Worm (Caenorhabditis elegans) whole organism, L3 larva: Measurements from ENCODE around the gene F21A3.4.

Experiments used
- R02D3.7 ChIP-seq: fragments of 150-350 bp; optimal IDR thresholded peaks from 2 replicates; lab custom pipeline; 2014; ENCODE audit warnings: missing biosample characterization, missing genetic modification characterization
- ZK546.5 ChIP-seq: sonication (generic microtip); optimal IDR thresholded peaks from 2 replicates; lab custom pipeline; 2017; ENCODE audit warnings: missing biosample characterization, missing genetic modification characterization
- aly-2 ChIP-seq: fragments of 150-350 bp; optimal IDR thresholded peaks from 2 replicates; lab custom pipeline; 2014; ENCODE audit warnings: missing biosample characterization, missing genetic modification characterization
- ama-1 ChIP-seq: fragments of 150-350 bp; optimal IDR thresholded peaks from 2 replicates; lab custom pipeline; 2018
- ceh-28 ChIP-seq: fragments of 150-350 bp; optimal IDR thresholded peaks from 2 replicates; lab custom pipeline; 2014; ENCODE audit warnings: missing biosample characterization, missing genetic modification reagents, missing genetic modification characterization
- ceh-82 ChIP-seq: fragments of 150-350 bp; optimal IDR thresholded peaks from 2 replicates; lab custom pipeline; 2014; ENCODE audit warnings: missing biosample characterization, missing genetic modification characterization
- ceh-9 ChIP-seq: sonication (generic microtip); optimal IDR thresholded peaks from 2 replicates; lab custom pipeline; 2018; ENCODE audit warnings: missing biosample characterization, missing genetic modification characterization
- egl-5 ChIP-seq: fragments of 150-350 bp; optimal IDR thresholded peaks from 2 replicates; lab custom pipeline; 2017; ENCODE audit warnings: missing biosample characterization, missing genetic modification reagents, missing genetic modification characterization, inconsistent platforms
- elt-1 ChIP-seq: fragments of 150-350 bp; optimal IDR thresholded peaks from 2 replicates; lab custom pipeline; 2014; ENCODE audit warnings: missing biosample characterization, missing genetic modification characterization
- elt-2 ChIP-seq: sonication (generic microtip); optimal IDR thresholded peaks from 2 replicates; lab custom pipeline; 2016; ENCODE audit warnings: missing genetic modification reagents, mild to moderate bottlenecking, missing genetic modification characterization, missing compliant biosample characterization
- fkh-2 ChIP-seq: fragments of 150-350 bp; optimal IDR thresholded peaks from 2 replicates; lab custom pipeline; 2014; ENCODE audit warnings: missing biosample characterization, missing genetic modification reagents, missing genetic modification characterization
- hmg-11 ChIP-seq: sonication (generic microtip); optimal IDR thresholded peaks from 2 replicates; lab custom pipeline; 2016; ENCODE audit warnings: missing genetic modification characterization, missing compliant biosample characterization
- jun-1 ChIP-seq: fragments of 150-350 bp; optimal IDR thresholded peaks from 2 replicates; lab custom pipeline; 2014; ENCODE audit warnings: missing biosample characterization, missing genetic modification reagents, missing genetic modification characterization
- lin-15B ChIP-seq: fragments of 150-350 bp; optimal IDR thresholded peaks from 2 replicates; lab custom pipeline; 2014; ENCODE audit warnings: missing biosample characterization, missing genetic modification characterization
- lin-39 ChIP-seq: fragments of 150-350 bp; optimal IDR thresholded peaks from 2 replicates; lab custom pipeline; 2018; ENCODE audit warnings: missing biosample characterization, missing genetic modification reagents, missing genetic modification characterization
- lsy-12 ChIP-seq: sonication (generic microtip); optimal IDR thresholded peaks from 2 replicates; lab custom pipeline; 2016; ENCODE audit warnings: mild to moderate bottlenecking, missing genetic modification characterization, missing compliant biosample characterization
- mdl-1 ChIP-seq: fragments of 150-350 bp; optimal IDR thresholded peaks from 2 replicates; lab custom pipeline; 2014; ENCODE audit warnings: missing biosample characterization, missing genetic modification characterization
- nfya-1 ChIP-seq: sonication (generic microtip); optimal IDR thresholded peaks from 2 replicates; lab custom pipeline; 2017; ENCODE audit warnings: missing genetic modification characterization, mild to moderate bottlenecking, missing compliant biosample characterization, antibody characterized with exemption, moderate library complexity; ENCODE audit not compliant: insufficient read depth
- nhr-11 ChIP-seq: fragments of 150-350 bp; optimal IDR thresholded peaks from 2 replicates; lab custom pipeline; 2014; ENCODE audit warnings: missing biosample characterization, missing genetic modification characterization
- nhr-12 ChIP-seq: fragments of 150-350 bp; optimal IDR thresholded peaks from 2 replicates; lab custom pipeline; 2014; ENCODE audit warnings: missing biosample characterization, missing genetic modification characterization
- nhr-23 ChIP-seq: fragments of 150-350 bp; optimal IDR thresholded peaks from 2 replicates; lab custom pipeline; 2014; ENCODE audit warnings: missing biosample characterization, missing genetic modification reagents, missing genetic modification characterization
- nhr-237 ChIP-seq: fragments of 150-350 bp; optimal IDR thresholded peaks from 2 replicates; lab custom pipeline; 2014; ENCODE audit warnings: missing biosample characterization, missing genetic modification characterization
- nhr-28 ChIP-seq: fragments of 150-350 bp; optimal IDR thresholded peaks from 2 replicates; lab custom pipeline; 2014; ENCODE audit warnings: missing biosample characterization, missing genetic modification characterization
- nhr-43 ChIP-seq: sonication (generic microtip); optimal IDR thresholded peaks from 2 replicates; lab custom pipeline; 2016; ENCODE audit warnings: mild to moderate bottlenecking, missing genetic modification characterization, missing compliant biosample characterization; ENCODE audit not compliant: poor library complexity, severe bottlenecking
- nhr-76 ChIP-seq: fragments of 150-350 bp; sonication (generic microtip); optimal IDR thresholded peaks from 5 replicates; lab custom pipeline; 2014; ENCODE audit warnings: missing biosample characterization, missing genetic modification characterization
- nhr-77 ChIP-seq: fragments of 150-350 bp; optimal IDR thresholded peaks from 2 replicates; lab custom pipeline; 2014; ENCODE audit warnings: missing biosample characterization, missing genetic modification characterization
- pha-4 ChIP-seq: fragments of 150-350 bp; optimal IDR thresholded peaks from 2 replicates; lab custom pipeline; 2014; ENCODE audit warnings: missing biosample characterization, missing genetic modification reagents, missing genetic modification characterization
- pqm-1 ChIP-seq: fragments of 150-350 bp; optimal IDR thresholded peaks from 2 replicates; lab custom pipeline; 2017; ENCODE audit warnings: missing biosample characterization, missing genetic modification characterization, inconsistent platforms
- skn-1 ChIP-seq: fragments of 150-350 bp; optimal IDR thresholded peaks from 2 replicates; lab custom pipeline; 2014; ENCODE audit warnings: missing biosample characterization, missing genetic modification characterization
- tbx-2 ChIP-seq: sonication (generic microtip); optimal IDR thresholded peaks from 2 replicates; lab custom pipeline; 2016; ENCODE audit warnings: mild to moderate bottlenecking, missing genetic modification characterization, missing compliant biosample characterization
- unc-39 ChIP-seq: sonication (generic microtip); optimal IDR thresholded peaks from 4 replicates; lab custom pipeline; 2017; ENCODE audit warnings: missing biosample characterization, missing genetic modification characterization
- unc-62 ChIP-seq: fragments of 150-350 bp; sonication (generic microtip); optimal IDR thresholded peaks from 4 replicates; lab custom pipeline; 2014; ENCODE audit warnings: missing biosample characterization, missing genetic modification reagents, missing genetic modification characterization
- zag-1 ChIP-seq: fragments of 150-350 bp; optimal IDR thresholded peaks from 2 replicates; lab custom pipeline; 2014; ENCODE audit warnings: missing biosample characterization, missing genetic modification characterization
- ztf-4 ChIP-seq: fragments of 150-350 bp; optimal IDR thresholded peaks from 2 replicates; lab custom pipeline; 2014; ENCODE audit warnings: missing biosample characterization, missing genetic modification characterization

The F21A3.4 gene

ce11 chrV:15567344-15567804 is 31.0 kb downstream of the F21A3.4 start, which contains the start of gene acs-2:
acs-2 (plus strand) TSS chrV:15567394.
- no peak for TF ChIP-seq nhr-237
- peak; percentile 96 for TF ChIP-seq ama-1 (lab: Kevin White, UChicago)

DNA sequence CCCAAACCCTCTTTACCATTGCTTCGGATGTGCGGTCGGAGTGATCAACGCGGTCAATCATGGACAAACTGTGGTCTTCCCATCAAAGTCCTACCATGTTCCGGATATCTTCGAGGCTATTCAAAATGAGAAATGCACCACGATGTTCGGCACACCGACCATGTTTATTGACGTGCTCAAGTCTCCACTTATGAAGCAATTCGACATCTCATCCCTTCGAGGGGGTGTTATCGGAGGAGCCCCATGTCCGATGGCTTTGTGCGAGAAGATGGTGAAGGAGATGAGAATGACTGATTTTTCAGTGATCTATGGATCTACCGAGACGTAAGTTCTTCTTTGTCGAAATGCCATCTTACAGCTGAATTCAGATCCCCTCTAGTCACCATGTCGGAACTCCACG is 32.0 kb downstream of the F21A3.4 start:
- TF ChIP-seq jun-1 (tag; lab: Kevin White, UChicago) (no peak), ama-1 (lab: Kevin White, UChicago) (peak; percentile 93), lin-39 (tag; lab: Kevin White, UChicago) (peak; percentile 7), skn-1 (tag; lab: Kevin White, UChicago) (no peak), lsy-12 (tag; lab: Kevin White, UChicago) (no peak), unc-39 (tag; lab: Kevin White, UChicago) (no peak), nfya-1 (tag; lab: Kevin White, UChicago) (no peak), fkh-2 (tag; lab: Kevin White, UChicago) (no peak), pha-4 (tag; lab: Kevin White, UChicago) (no peak), nhr-23 (tag; lab: Kevin White, UChicago) (no peak)

DNA sequence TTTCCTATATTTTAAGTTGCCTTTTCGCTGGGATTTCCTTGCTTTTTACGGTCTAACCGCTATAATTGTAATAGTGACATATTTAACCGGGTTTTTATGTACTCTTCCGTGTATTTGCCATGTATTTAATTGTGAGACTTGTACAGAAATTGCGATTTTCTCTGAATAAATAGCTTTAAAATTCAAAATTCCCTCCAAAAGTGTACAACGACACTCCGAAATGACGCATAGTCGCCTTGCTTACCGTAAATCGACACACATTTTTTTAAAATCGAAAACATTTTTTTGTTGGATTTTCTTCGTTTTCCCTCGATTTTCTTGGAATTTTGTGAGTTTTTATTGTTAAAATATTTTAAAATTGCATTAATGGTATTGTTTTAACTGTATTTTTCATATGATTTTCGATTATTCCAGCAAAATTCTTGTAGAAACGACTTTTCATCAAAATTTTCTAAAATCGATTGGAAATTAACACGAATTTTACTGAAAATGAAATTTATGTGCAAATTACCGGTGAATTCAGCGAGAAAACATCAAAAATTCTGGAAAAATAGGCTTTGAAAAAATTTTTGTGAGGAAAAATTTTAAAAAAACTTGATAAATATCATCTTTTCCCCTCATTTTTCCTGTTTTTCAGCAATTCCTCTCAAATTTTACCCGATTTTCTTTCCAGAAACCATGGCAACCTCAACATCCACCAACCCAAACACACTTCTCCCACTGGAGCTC is 33.4 kb downstream of the F21A3.4 start, which contains the start of gene lsm-5:
lsm-5 (plus strand) TSS at position 679 of the 729 bp plus-strand sequence.
- TF ChIP-seq elt-2 (tag; lab: Kevin White, UChicago) (peak; percentile 27), jun-1 (tag; lab: Kevin White, UChicago) (peak; percentile 8), ama-1 (lab: Kevin White, UChicago) (peak; percentile 92), nhr-76 (tag; lab: Kevin White, UChicago) (no peak), ceh-28 (tag; lab: Kevin White, UChicago) (no peak), lin-15B (tag; lab: Kevin White, UChicago) (peak; percentile 57), egl-5 (peak; percentile 24), hmg-11 (tag; lab: Kevin White, UChicago) (peak; percentile 31), unc-62 (GFP tag; lab: Kevin White, UChicago) (no peak), elt-1 (tag; lab: Kevin White, UChicago) (no peak), lin-39 (tag; lab: Kevin White, UChicago) (peak; percentile 7), pqm-1 (tag; lab: Kevin White, UChicago) (peak; percentile 74), R02D3.7 (tag; lab: Kevin White, UChicago) (peak; percentile 91), aly-2 (tag; lab: Kevin White, UChicago) (no peak), nfya-1 (tag; lab: Kevin White, UChicago) (peak; percentile 74), nhr-28 (tag; lab: Kevin White, UChicago) (no peak), fkh-2 (tag; lab: Kevin White, UChicago) (no peak), zag-1 (tag; lab: Kevin White, UChicago) (no peak), nhr-23 (tag; lab: Kevin White, UChicago) (peak; percentile 60), pha-4 (tag; lab: Kevin White, UChicago) (peak; percentile 81), nhr-237 (no peak), nhr-11 (peak; percentile 16)

DNA sequence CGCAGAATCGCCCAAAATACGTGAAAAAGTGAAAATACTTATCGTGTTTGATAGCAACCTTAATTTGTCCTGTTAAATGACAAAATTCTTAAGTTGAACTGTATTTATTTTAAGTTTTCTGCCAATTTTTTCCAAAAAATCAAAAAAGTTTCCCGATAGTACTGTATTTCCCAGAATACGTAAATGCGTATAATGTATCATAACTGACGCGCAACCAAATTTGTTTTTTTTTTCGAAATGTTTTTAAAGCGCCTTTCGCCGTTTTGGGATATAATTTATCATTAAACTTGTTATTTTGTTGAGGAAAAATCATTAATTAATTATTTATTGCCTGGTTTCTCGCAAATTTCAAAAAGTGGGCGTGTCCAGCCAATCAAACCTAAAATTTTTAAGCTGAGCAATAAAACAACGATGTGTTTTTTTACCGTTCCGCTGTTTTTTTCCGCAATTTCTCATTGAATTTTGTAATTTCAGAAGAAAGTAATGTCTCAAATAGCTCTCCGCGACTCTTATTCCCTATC is 34.6 kb downstream of the F21A3.4 start, which contains the start of gene fbxa-95:
fbxa-95 (plus strand) TSS at position 471 of the 521 bp plus-strand sequence.
- TF ChIP-seq nfya-1 (tag; lab: Kevin White, UChicago) (peak; percentile 9), lsy-12 (tag; lab: Kevin White, UChicago) (no peak)
- TF ChIP-seq, all 47 proteins: peak for 1

- TF ChIP-seq fkh-2 (tag; lab: Kevin White, UChicago) = no peak
- TF ChIP-seq lin-15B (tag; lab: Kevin White, UChicago) = no peak
- peak; percentile 42 for TF ChIP-seq nfya-1 (tag; lab: Kevin White, UChicago)
- no peak for TF ChIP-seq nhr-77 (tag; lab: Kevin White, UChicago)
- no peak for TF ChIP-seq lsy-12 (tag; lab: Kevin White, UChicago)
- no peak for TF ChIP-seq nhr-11
- TF ChIP-seq ZK546.5 (tag; lab: Kevin White, UChicago) = no peak
These were observed 36.2 kb downstream of the F21A3.4 start, which contains the start of gene fbxa-94 for ce11 chrV:15572613-15573012. fbxa-94 (plus strand) TSS chrV:15572913.

DNA sequence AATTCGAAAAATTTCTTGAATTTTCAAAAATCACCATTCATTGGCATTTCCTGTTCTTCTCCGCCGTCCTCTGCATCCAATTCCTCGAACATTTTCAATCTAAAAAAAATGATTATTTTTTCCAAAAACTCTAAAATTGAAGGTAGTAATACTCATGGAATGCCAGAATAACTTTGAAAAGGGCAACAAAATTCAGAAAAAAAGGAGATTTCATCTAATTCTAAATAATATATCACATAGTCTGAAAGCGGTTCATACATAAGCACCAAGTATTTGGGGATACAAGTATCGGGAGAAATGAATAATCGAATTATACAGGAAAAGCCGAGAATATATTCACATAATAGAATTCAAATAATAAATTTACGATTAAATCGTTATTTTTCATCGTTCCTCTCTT is 38.9 kb downstream of the F21A3.4 start, which contains the start of gene mdt-28:
mdt-28 (minus strand) TSS at position 101 of the 400 bp plus-strand sequence.
- TF ChIP-seq mdl-1 (no peak), ceh-82 (tag; lab: Kevin White, UChicago) (no peak), elt-1 (tag; lab: Kevin White, UChicago) (no peak), ceh-9 (tag; lab: Kevin White, UChicago) (no peak), nhr-28 (tag; lab: Kevin White, UChicago) (no peak), fkh-2 (tag; lab: Kevin White, UChicago) (no peak), ama-1 (lab: Kevin White, UChicago) (no peak), nhr-23 (tag; lab: Kevin White, UChicago) (no peak), nhr-43 (tag; lab: Kevin White, UChicago) (no peak), lin-15B (tag; lab: Kevin White, UChicago) (no peak), nhr-77 (tag; lab: Kevin White, UChicago) (no peak), tbx-2 (tag; lab: Kevin White, UChicago) (no peak), nfya-1 (tag; lab: Kevin White, UChicago) (no peak), R02D3.7 (tag; lab: Kevin White, UChicago) (no peak), ceh-28 (tag; lab: Kevin White, UChicago) (no peak), nhr-12 (no peak), nhr-11 (no peak), egl-5 (no peak), zag-1 (tag; lab: Kevin White, UChicago) (no peak), ztf-4 (tag; lab: Kevin White, UChicago) (no peak)
